Worm (Caenorhabditis elegans) whole organism, late embryonic: ENCODE measurements around the gene T28D6.5.

Experiments
- C38D4.7 ChIP-seq: fragments of 200-800 bp; sonication (Bioruptor generic); optimal IDR thresholded peaks from 2 replicates; lab custom pipeline; 2018; ENCODE audit warnings: mild to moderate bottlenecking, missing genetic modification characterization, moderate library complexity, missing compliant biosample characterization
- F13H6.1 ChIP-seq: sonication (generic microtip); optimal IDR thresholded peaks from 2 replicates; lab custom pipeline; 2016; ENCODE audit warnings: missing genetic modification characterization, missing compliant biosample characterization
- K09A11.1 ChIP-seq: sonication (generic microtip); optimal IDR thresholded peaks from 2 replicates; lab custom pipeline; 2017; ENCODE audit warnings: antibody characterized with exemption, mild to moderate bottlenecking, missing genetic modification characterization, missing compliant biosample characterization; ENCODE audit not compliant: insufficient read depth
- T23F11.4 ChIP-seq: fragments of 200-800 bp; sonication (Bioruptor generic); optimal IDR thresholded peaks from 2 replicates; lab custom pipeline; 2018; ENCODE audit warnings: mild to moderate bottlenecking, missing genetic modification characterization, missing compliant biosample characterization
- ama-1 ChIP-seq: fragments of 150-350 bp; optimal IDR thresholded peaks from 2 replicates; lab custom pipeline; 2014
- ceh-14 ChIP-seq: sonication (generic microtip); optimal IDR thresholded peaks from 2 replicates; lab custom pipeline; 2016; ENCODE audit warnings: missing genotype, missing genetic modification characterization, missing compliant biosample characterization
- ceh-19 ChIP-seq: fragments of 200-800 bp; sonication (Bioruptor generic); optimal IDR thresholded peaks from 2 replicates; lab custom pipeline; 2018; ENCODE audit warnings: mild to moderate bottlenecking, missing genetic modification characterization, missing compliant biosample characterization
- ceh-2 ChIP-seq: sonication (generic microtip); optimal IDR thresholded peaks from 2 replicates; lab custom pipeline; 2016; ENCODE audit warnings: missing genotype, missing genetic modification characterization, missing compliant biosample characterization
- ceh-22 ChIP-seq: sonication (generic microtip); optimal IDR thresholded peaks from 2 replicates; lab custom pipeline; 2017; ENCODE audit warnings: missing biosample characterization, missing genetic modification characterization
- ceh-24 ChIP-seq: sonication (generic microtip); optimal IDR thresholded peaks from 2 replicates; lab custom pipeline; 2016; ENCODE audit warnings: mild to moderate bottlenecking, missing genetic modification characterization, missing compliant biosample characterization
- ceh-30 ChIP-seq: fragments of 150-350 bp; optimal IDR thresholded peaks from 2 replicates; lab custom pipeline; 2014; ENCODE audit warnings: missing biosample characterization, missing genetic modification characterization
- dmd-4 ChIP-seq: sonication (generic microtip); optimal IDR thresholded peaks from 2 replicates; lab custom pipeline; 2016; ENCODE audit warnings: borderline replicate concordance, missing genetic modification characterization, missing compliant biosample characterization
- elt-2 ChIP-seq: sonication (generic microtip); optimal IDR thresholded peaks from 2 replicates; lab custom pipeline; 2016; ENCODE audit warnings: missing genetic modification reagents, missing genetic modification characterization, missing compliant biosample characterization
- elt-4 ChIP-seq: sonication (generic microtip); optimal IDR thresholded peaks from 2 replicates; lab custom pipeline; 2016; ENCODE audit warnings: missing genetic modification characterization, missing compliant biosample characterization
- gmeb-2 ChIP-seq: sonication (generic microtip); optimal IDR thresholded peaks from 2 replicates; lab custom pipeline; 2016; ENCODE audit warnings: missing genetic modification characterization, inconsistent platforms, missing compliant biosample characterization
- hlh-13 ChIP-seq: fragments of 200-800 bp; sonication (Bioruptor generic); optimal IDR thresholded peaks from 2 replicates; lab custom pipeline; 2018; ENCODE audit warnings: mild to moderate bottlenecking, missing genetic modification characterization, missing compliant biosample characterization
- hlh-30 ChIP-seq: sonication (generic microtip); optimal IDR thresholded peaks from 2 replicates; lab custom pipeline; 2017; ENCODE audit warnings: antibody characterized with exemption, missing genetic modification characterization, missing compliant biosample characterization; ENCODE audit not compliant: insufficient read depth
- hlh-8 ChIP-seq: sonication (generic microtip); optimal IDR thresholded peaks from 2 replicates; lab custom pipeline; 2016; ENCODE audit warnings: missing genotype, missing genetic modification characterization, missing compliant biosample characterization
- lim-6 ChIP-seq: sonication (generic microtip); optimal IDR thresholded peaks from 2 replicates; lab custom pipeline; 2016; ENCODE audit warnings: missing genetic modification characterization, missing compliant biosample characterization
- lin-11 ChIP-seq: fragments of 200-800 bp; sonication (Bioruptor generic); optimal IDR thresholded peaks from 2 replicates; lab custom pipeline; 2018; ENCODE audit warnings: mild to moderate bottlenecking, missing genetic modification characterization, missing compliant biosample characterization
- madf-2 ChIP-seq: sonication (generic microtip); optimal IDR thresholded peaks from 2 replicates; lab custom pipeline; 2017; ENCODE audit warnings: missing genetic modification characterization, missing compliant biosample characterization
- nfya-1 ChIP-seq: sonication (generic microtip); optimal IDR thresholded peaks from 2 replicates; lab custom pipeline; 2017; ENCODE audit warnings: missing genetic modification characterization, mild to moderate bottlenecking, missing compliant biosample characterization, antibody characterized with exemption, moderate library complexity
- nhr-11 ChIP-seq: fragments of 150-350 bp; optimal IDR thresholded peaks from 2 replicates; lab custom pipeline; 2014; ENCODE audit warnings: missing biosample characterization, missing genetic modification characterization
- nhr-232 ChIP-seq: sonication (generic microtip); optimal IDR thresholded peaks from 2 replicates; lab custom pipeline; 2016; ENCODE audit warnings: missing genetic modification characterization, missing compliant biosample characterization
- npax-4 ChIP-seq: sonication (generic microtip); optimal IDR thresholded peaks from 2 replicates; lab custom pipeline; 2016; ENCODE audit warnings: missing genetic modification characterization, missing compliant biosample characterization
- odd-2 ChIP-seq: sonication (generic microtip); optimal IDR thresholded peaks from 2 replicates; lab custom pipeline; 2017; ENCODE audit warnings: antibody characterized with exemption, mild to moderate bottlenecking, missing genetic modification characterization, missing compliant biosample characterization
- pha-2 ChIP-seq: sonication (generic microtip); optimal IDR thresholded peaks from 2 replicates; lab custom pipeline; 2017; ENCODE audit warnings: mild to moderate bottlenecking, missing genetic modification characterization, missing compliant biosample characterization
- pros-1 ChIP-seq: fragments of 150-350 bp; optimal IDR thresholded peaks from 2 replicates; lab custom pipeline; 2014; ENCODE audit warnings: missing biosample characterization, missing genetic modification reagents, missing genetic modification characterization
- ref-2 ChIP-seq: sonication (generic microtip); optimal IDR thresholded peaks from 2 replicates; lab custom pipeline; 2016; ENCODE audit warnings: missing genetic modification characterization, missing compliant biosample characterization
- rnt-1 ChIP-seq: sonication (generic microtip); optimal IDR thresholded peaks from 2 replicates; lab custom pipeline; 2016; ENCODE audit warnings: missing genetic modification characterization, missing compliant biosample characterization
- sdc-2 ChIP-seq: sonication (generic microtip); optimal IDR thresholded peaks from 2 replicates; lab custom pipeline; 2016; ENCODE audit warnings: missing genotype, missing genetic modification characterization, missing compliant biosample characterization
- sox-2 ChIP-seq: fragments of 200-800 bp; sonication (Bioruptor generic); IDR thresholded peaks from 2 replicates; pipeline ENCODE4 v1.3.6; 2022; ENCODE audit warnings: missing genetic modification reagents, missing genetic modification characterization, missing compliant biosample characterization
- sox-4 ChIP-seq: sonication (generic microtip); optimal IDR thresholded peaks from 2 replicates; lab custom pipeline; 2017; ENCODE audit warnings: mild to moderate bottlenecking, missing genetic modification characterization, inconsistent platforms, missing compliant biosample characterization
- syd-9 ChIP-seq: sonication (generic microtip); optimal IDR thresholded peaks from 2 replicates; lab custom pipeline; 2016; ENCODE audit warnings: mild to moderate bottlenecking, missing genetic modification characterization, moderate library complexity, missing compliant biosample characterization
- tbx-7 ChIP-seq: sonication (generic microtip); optimal IDR thresholded peaks from 2 replicates; lab custom pipeline; 2016; ENCODE audit warnings: missing genotype, missing genetic modification characterization, missing compliant biosample characterization
- ttx-3 ChIP-seq: sonication (generic microtip); optimal IDR thresholded peaks from 2 replicates; lab custom pipeline; 2016; ENCODE audit warnings: missing genetic modification reagents, missing genetic modification characterization, missing compliant biosample characterization
- unc-3 ChIP-seq, 2 experiments: fragments of 200-800 bp in 1 of 2; sonication (Bioruptor generic) in 1 of 2; sonication (generic microtip) in 1 of 2; conservative IDR thresholded peaks in 1 of 2; optimal IDR thresholded peaks in 1 of 2; 2 replicates each; pipeline versions ENCODE4 v1.3.6 to Lab custom; 2016 to 2022; ENCODE audit warnings: missing compliant biosample characterization in 2 of 2, missing genetic modification characterization in 2 of 2, missing genetic modification reagents in 1 of 2

The T28D6.5 gene

DNA sequence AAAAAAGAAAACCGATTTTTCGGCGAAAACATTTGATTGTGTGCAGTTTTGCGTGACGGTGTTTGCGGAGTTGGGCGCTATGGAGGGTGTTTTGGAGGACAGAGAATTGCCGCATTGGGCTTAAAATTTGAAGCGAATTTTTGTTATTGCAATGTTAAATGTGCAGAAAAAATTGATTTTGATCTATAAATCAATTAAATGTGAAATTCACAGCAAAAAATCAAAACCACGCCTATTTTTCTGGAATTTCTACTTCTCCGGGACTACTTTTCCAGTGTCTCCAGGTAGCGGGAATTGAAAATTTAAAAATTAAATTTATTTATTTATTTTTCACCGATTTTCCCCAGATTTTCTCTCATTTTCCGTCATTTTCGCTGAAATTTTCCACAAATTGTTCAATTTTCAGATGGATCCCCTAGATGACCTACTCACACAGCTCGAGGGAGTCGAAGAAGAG is 16.3 kb upstream of the T28D6.5 start, which contains the start of gene mcm-10 (continued):
- peak; percentile 97 for TF ChIP-seq ref-2 (tag; lab: Kevin White, UChicago)
- TF ChIP-seq unc-3 (GFP tag; conservative IDR thresholded peaks at IDR 0.05; lab: Robert Waterston, UW): no peak
- peak; percentile 77 for TF ChIP-seq unc-3 (tag; optimal IDR thresholded peaks at IDR 0.05; lab: Kevin White, UChicago)
- peak; percentile 93 for TF ChIP-seq ceh-2 (tag; lab: Kevin White, UChicago)
- peak; percentile 61 for TF ChIP-seq madf-2 (tag; lab: Kevin White, UChicago)
- TF ChIP-seq pha-2: peak; percentile 51
- TF ChIP-seq nfya-1 (tag; lab: Kevin White, UChicago): peak; percentile 49
- no peak for TF ChIP-seq hlh-30 (tag; lab: Kevin White, UChicago)
- no peak for TF ChIP-seq K09A11.1
- TF ChIP-seq ceh-24 (tag; lab: Kevin White, UChicago): peak; percentile 43
- TF ChIP-seq ttx-3 (tag; lab: Kevin White, UChicago): peak; percentile 59
- TF ChIP-seq sox-4 (tag; lab: Kevin White, UChicago): no peak
- peak; percentile 95 for TF ChIP-seq rnt-1 (tag; lab: Kevin White, UChicago)
- peak; percentile 82 for TF ChIP-seq lim-6 (tag; lab: Kevin White, UChicago)
- TF ChIP-seq ceh-30 (tag; lab: Kevin White, UChicago): peak; percentile 45
- TF ChIP-seq C38D4.7 (GFP tag; lab: Kevin White, UChicago): peak; percentile 35
- TF ChIP-seq elt-2 (tag; lab: Kevin White, UChicago): peak; percentile 83
- no peak for TF ChIP-seq elt-4 (tag; lab: Kevin White, UChicago)
- no peak for TF ChIP-seq ceh-22
- TF ChIP-seq, all 69 proteins: peak for 46

DNA sequence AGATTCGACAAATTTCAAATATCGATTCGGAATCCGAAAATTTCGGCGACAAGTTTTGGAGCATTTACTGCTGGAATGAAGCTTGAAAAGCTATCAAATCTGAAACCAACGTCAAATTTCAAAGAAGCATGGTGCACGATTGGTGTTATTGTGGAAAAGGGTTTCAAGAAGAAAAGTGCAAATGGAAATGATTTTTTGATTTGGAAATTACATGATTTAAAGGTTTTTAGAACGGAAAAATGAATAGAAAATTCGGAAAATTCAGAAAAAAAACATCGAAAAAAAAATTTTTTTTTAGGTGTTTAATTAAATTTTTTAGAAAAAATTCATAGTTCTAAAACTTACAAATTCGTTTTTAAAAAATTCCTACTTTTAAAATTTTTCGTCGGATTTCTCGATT is 15.4 kb upstream of the T28D6.5 start, which contains the start of gene teg-1:
TSS of gene teg-1 (minus strand) at position 101 of the 400 bp plus-strand sequence.
- TF ChIP-seq sox-2 (GFP tag; lab: Robert Waterston, UW): no peak
- no peak for TF ChIP-seq syd-9 (tag; lab: Kevin White, UChicago)
- no peak for TF ChIP-seq T23F11.4
- no peak for TF ChIP-seq ama-1
- no peak for TF ChIP-seq nhr-11 (tag; lab: Kevin White, UChicago)
- TF ChIP-seq dmd-4 (tag; lab: Kevin White, UChicago): no peak
- TF ChIP-seq sdc-2 (tag; lab: Kevin White, UChicago): no peak
- no peak for TF ChIP-seq pha-2
- TF ChIP-seq odd-2 (tag; lab: Kevin White, UChicago): no peak

DNA sequence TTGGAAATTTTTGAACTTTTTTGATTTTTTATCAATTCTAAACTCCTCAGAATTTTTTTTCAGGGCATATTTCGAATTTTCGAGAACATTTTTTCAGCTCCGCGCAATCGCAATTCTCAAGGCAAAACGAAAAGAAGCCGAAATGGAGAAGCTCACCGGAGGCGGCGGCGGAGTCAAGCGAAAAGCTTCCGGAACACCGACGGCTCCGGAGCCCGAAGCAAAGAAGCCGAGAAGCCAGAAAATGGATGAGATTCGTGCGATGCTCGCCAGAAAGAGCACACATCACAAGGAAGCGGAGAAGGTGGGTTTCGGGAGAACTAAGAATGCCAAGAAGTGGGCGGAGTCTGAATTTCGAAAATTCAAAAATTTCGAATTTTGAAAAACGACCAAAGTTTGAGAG is 9.4 kb upstream of the T28D6.5 start:
- no peak for TF ChIP-seq hlh-13
- no peak for TF ChIP-seq ceh-2 (tag; lab: Kevin White, UChicago)
- TF ChIP-seq nhr-232 (tag; lab: Kevin White, UChicago): no peak
- TF ChIP-seq ceh-30 (tag; lab: Kevin White, UChicago): no peak
- no peak for TF ChIP-seq hlh-30 (tag; lab: Kevin White, UChicago)
- TF ChIP-seq madf-2 (tag; lab: Kevin White, UChicago): no peak
- no peak for TF ChIP-seq npax-4
- no peak for TF ChIP-seq ceh-19
- no peak for TF ChIP-seq pros-1 (tag; lab: Kevin White, UChicago)

DNA sequence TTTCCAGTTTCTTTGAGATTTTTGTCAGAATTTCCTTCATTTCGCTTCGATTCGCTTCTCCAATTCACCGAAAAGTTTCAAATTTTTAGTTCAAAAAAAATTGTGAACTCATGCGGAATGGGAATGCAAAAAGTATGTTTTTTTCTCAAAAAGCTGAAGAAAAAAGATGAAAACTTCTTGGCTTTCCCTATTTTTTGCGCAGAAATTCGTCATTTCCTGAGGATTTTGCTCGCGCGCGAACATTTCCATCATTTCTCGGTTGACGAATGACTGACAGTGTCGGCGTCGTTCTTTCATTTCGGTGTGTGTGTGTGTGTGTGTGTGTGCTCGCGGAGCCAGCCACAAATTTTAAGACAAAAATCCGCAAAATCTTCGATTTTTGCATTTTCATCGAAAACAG is 1.2 kb upstream of the T28D6.5 start:
- TF ChIP-seq odd-2 (tag; lab: Kevin White, UChicago) (no peak), hlh-8 (no peak), unc-3 (GFP tag; conservative IDR thresholded peaks at IDR 0.05; lab: Robert Waterston, UW) (no peak), unc-3 (tag; optimal IDR thresholded peaks at IDR 0.05; lab: Kevin White, UChicago) (no peak), pha-2 (no peak), tbx-7 (tag; lab: Kevin White, UChicago) (no peak), ceh-14 (tag; lab: Kevin White, UChicago) (no peak), F13H6.1 (tag; lab: Kevin White, UChicago) (no peak), lin-11 (no peak), gmeb-2 (tag; lab: Kevin White, UChicago) (no peak), ceh-19 (no peak)
